Fruit fly (Drosophila melanogaster) whole organism, embryonic: ENCODE measurements around the gene SP555.

Experiments used
- Antp ChIP-seq: fragments of 200-800 bp; sonication (Bioruptor generic); optimal IDR thresholded peaks from 3 replicates; lab custom pipeline; 2016; ENCODE audit warnings: missing biosample characterization, missing genetic modification characterization
- B-H2 ChIP-seq: fragments of 200-800 bp; sonication (Bioruptor generic); optimal IDR thresholded peaks from 2 replicates; lab custom pipeline; 2018; ENCODE audit warnings: missing biosample characterization, mild to moderate bottlenecking, missing genetic modification characterization
- Blimp-1 ChIP-seq: fragments of 200-800 bp; sonication (Bioruptor generic); optimal IDR thresholded peaks from 3 replicates; lab custom pipeline; 2018; ENCODE audit warnings: missing biosample characterization, missing genetic modification characterization, mild to moderate bottlenecking, moderate library complexity, missing genetic modification reagents
- C15 ChIP-seq: fragments of 200-800 bp; sonication (Bioruptor generic); IDR thresholded peaks from 3 replicates; pipeline ENCODE4 v1.3.6; 2022; ENCODE audit warnings: missing biosample characterization, missing genetic modification characterization
- CG10654 ChIP-seq: fragments of 200-800 bp; sonication (Bioruptor generic); optimal IDR thresholded peaks from 2 replicates; lab custom pipeline; 2016; ENCODE audit warnings: missing biosample characterization, missing genetic modification characterization
- CG11247 ChIP-seq: fragments of 200-800 bp; sonication (Bioruptor generic); IDR thresholded peaks from 2 replicates; pipeline ENCODE4 v1.3.6; 2022; ENCODE audit warnings: missing biosample characterization, missing genetic modification characterization
- CG12744 ChIP-seq: fragments of 200-800 bp; sonication (Bioruptor generic); optimal IDR thresholded peaks from 2 replicates; lab custom pipeline; 2016; ENCODE audit warnings: missing biosample characterization, missing genetic modification characterization
- CG15269 ChIP-seq: fragments of 200-800 bp; sonication (Bioruptor generic); optimal IDR thresholded peaks from 2 replicates; lab custom pipeline; 2018; ENCODE audit warnings: missing biosample characterization, mild to moderate bottlenecking, missing genetic modification characterization, moderate library complexity
- CG2120 ChIP-seq: fragments of 200-800 bp; sonication (Bioruptor generic); optimal IDR thresholded peaks from 3 replicates; lab custom pipeline; 2016; ENCODE audit warnings: missing biosample characterization, missing genetic modification characterization
- CG2712 ChIP-seq: fragments of 200-800 bp; optimal IDR thresholded peaks from 3 replicates; lab custom pipeline; 2019; ENCODE audit warnings: missing biosample characterization, mild to moderate bottlenecking, missing genetic modification characterization, moderate library complexity
- CG30020 ChIP-seq: fragments of 200-800 bp; optimal IDR thresholded peaks from 2 replicates; lab custom pipeline; 2019; ENCODE audit warnings: missing biosample characterization, mild to moderate bottlenecking, missing genetic modification characterization, moderate library complexity
- CG30403 ChIP-seq: fragments of 200-800 bp; sonication (Bioruptor generic); optimal IDR thresholded peaks from 3 replicates; lab custom pipeline; 2016; ENCODE audit warnings: missing biosample characterization, missing genetic modification characterization
- CG32532 ChIP-seq: fragments of 200-800 bp; sonication (Bioruptor generic); IDR thresholded peaks from 2 replicates; pipeline ENCODE4 v1.3.6; 2022; ENCODE audit warnings: missing biosample characterization, missing genetic modification characterization
- CG32772 ChIP-seq: fragments of 200-800 bp; sonication (Bioruptor generic); IDR thresholded peaks from 2 replicates; pipeline ENCODE4 v1.3.6; 2022; ENCODE audit warnings: missing biosample characterization, missing genetic modification characterization
- CG6854 ChIP-seq: fragments of 200-800 bp; sonication (Bioruptor generic); optimal IDR thresholded peaks from 3 replicates; lab custom pipeline; 2017; ENCODE audit warnings: missing biosample characterization, mild to moderate bottlenecking, missing genetic modification characterization
- Elba2 ChIP-seq: fragments of 200-800 bp; sonication (Bioruptor generic); optimal IDR thresholded peaks from 3 replicates; lab custom pipeline; 2016; ENCODE audit warnings: missing biosample characterization, missing genetic modification characterization
- Ets65A ChIP-seq: fragments of 200-800 bp; sonication (Bioruptor generic); peaks from one replicate; lab custom pipeline; 2016; ENCODE audit warnings: missing biosample characterization, missing genetic modification characterization
- HLH54F ChIP-seq: fragments of 200-800 bp; sonication (Bioruptor generic); optimal IDR thresholded peaks from 3 replicates; lab custom pipeline; 2016; ENCODE audit warnings: missing biosample characterization, missing genetic modification characterization
- Hand ChIP-seq: fragments of 200-800 bp; sonication (Bioruptor generic); optimal IDR thresholded peaks from 2 replicates; lab custom pipeline; 2017; ENCODE audit warnings: mild to moderate bottlenecking, missing biosample characterization, missing genetic modification reagents, missing genetic modification characterization
- Hmr ChIP-seq: fragments of 200-800 bp; sonication (Bioruptor generic); optimal IDR thresholded peaks from 3 replicates; lab custom pipeline; 2017; ENCODE audit warnings: mild to moderate bottlenecking, missing biosample characterization, missing genetic modification reagents, missing genetic modification characterization
- Hr51 ChIP-seq, 2 experiments: fragments of 200-800 bp; sonication (Bioruptor generic); optimal IDR thresholded peaks; 2 replicates in 1 of 2; 3 replicates in 1 of 2; lab custom pipeline; 2016 to 2018; ENCODE audit warnings: missing biosample characterization in 2 of 2, missing genetic modification characterization in 2 of 2, mild to moderate bottlenecking in 1 of 2, moderate library complexity in 1 of 2
- Med ChIP-seq: fragments of 200-800 bp; sonication (Bioruptor generic); peaks from one replicate; lab custom pipeline; 2016; ENCODE audit warnings: missing biosample characterization, missing genetic modification characterization, mild to moderate bottlenecking, inconsistent platforms, moderate library complexity
- Myb ChIP-seq: fragments of 200-800 bp; sonication (Bioruptor generic); optimal IDR thresholded peaks from 2 replicates; lab custom pipeline; 2016; ENCODE audit warnings: missing biosample characterization, missing genetic modification characterization
- Nf-YB ChIP-seq: fragments of 200-800 bp; sonication (Bioruptor generic); optimal IDR thresholded peaks from 3 replicates; lab custom pipeline; 2019; ENCODE audit warnings: missing biosample characterization, mild to moderate bottlenecking, missing genetic modification characterization, moderate library complexity
- Rx ChIP-seq: fragments of 200-800 bp; sonication (Bioruptor generic); IDR thresholded peaks from 2 replicates; pipeline ENCODE4 v1.3.6; 2022; ENCODE audit warnings: missing biosample characterization, missing genetic modification characterization
- Sox102F ChIP-seq: fragments of 200-800 bp; sonication (Bioruptor generic); optimal IDR thresholded peaks from 2 replicates; lab custom pipeline; 2018; ENCODE audit warnings: missing biosample characterization, mild to moderate bottlenecking, missing genetic modification characterization, moderate library complexity
- TFAM ChIP-seq: fragments of 200-800 bp; sonication (Bioruptor generic); optimal IDR thresholded peaks from 2 replicates; lab custom pipeline; 2017; ENCODE audit warnings: missing biosample characterization, missing genetic modification characterization, inconsistent platforms
- YL-1 ChIP-seq: fragments of 200-800 bp; sonication (Bioruptor generic); optimal IDR thresholded peaks from 3 replicates; lab custom pipeline; 2017; ENCODE audit warnings: missing biosample characterization, mild to moderate bottlenecking, missing genetic modification characterization
- bowl ChIP-seq: fragments of 200-800 bp; sonication (Bioruptor generic); IDR thresholded peaks from 2 replicates; pipeline ENCODE4 v1.3.6; 2022; ENCODE audit warnings: missing biosample characterization, missing genetic modification characterization
- bsh ChIP-seq, 2 experiments: fragments of 200-800 bp; sonication (Bioruptor generic); optimal IDR thresholded peaks; 2 replicates each; lab custom pipeline; 2017 to 2018; ENCODE audit warnings: mild to moderate bottlenecking in 2 of 2, missing biosample characterization in 2 of 2, missing genetic modification characterization in 2 of 2, moderate library complexity in 1 of 2
- chif ChIP-seq, 2 experiments: fragments of 200-800 bp; sonication (Bioruptor generic); optimal IDR thresholded peaks; 3 replicates each; lab custom pipeline; 2016; ENCODE audit warnings: missing biosample characterization in 2 of 2, missing genetic modification characterization in 2 of 2
- dmrt99B ChIP-seq: fragments of 200-800 bp; sonication (Bioruptor generic); optimal IDR thresholded peaks from 2 replicates; lab custom pipeline; 2018; ENCODE audit warnings: missing biosample characterization, mild to moderate bottlenecking, missing genetic modification characterization, moderate library complexity
- dpn ChIP-seq, 2 experiments: fragments of 200-800 bp; sonication (Bioruptor generic); optimal IDR thresholded peaks; 3 replicates each; lab custom pipeline; 2016; ENCODE audit warnings: missing biosample characterization in 2 of 2, missing genetic modification characterization in 2 of 2
- gem ChIP-seq: fragments of 200-800 bp; sonication (Bioruptor generic); optimal IDR thresholded peaks from 2 replicates; lab custom pipeline; 2019; ENCODE audit warnings: missing biosample characterization, mild to moderate bottlenecking, missing genetic modification characterization, moderate library complexity
- ind ChIP-seq: fragments of 200-800 bp; sonication (Bioruptor generic); optimal IDR thresholded peaks from 3 replicates; lab custom pipeline; 2016; ENCODE audit warnings: missing biosample characterization, missing genetic modification characterization
- jumu ChIP-seq: fragments of 200-800 bp; sonication (Bioruptor generic); optimal IDR thresholded peaks from 3 replicates; lab custom pipeline; 2016; ENCODE audit warnings: missing biosample characterization, missing genetic modification characterization
- lab ChIP-seq: fragments of 200-800 bp; sonication (Bioruptor generic); optimal IDR thresholded peaks from 3 replicates; lab custom pipeline; 2017; ENCODE audit warnings: missing biosample characterization, missing genetic modification characterization, mild to moderate bottlenecking, moderate library complexity, missing genetic modification reagents
- odd ChIP-seq: fragments of 200-800 bp; sonication (Bioruptor generic); optimal IDR thresholded peaks from 2 replicates; lab custom pipeline; 2017; ENCODE audit warnings: missing biosample characterization, mild to moderate bottlenecking, missing genetic modification characterization
- otp ChIP-seq: fragments of 200-800 bp; sonication (Bioruptor generic); IDR thresholded peaks from 3 replicates; pipeline ENCODE4, ENCODE4 v1.3.6; 2022; ENCODE audit warnings: missing biosample characterization, missing genetic modification characterization
- sens ChIP-seq: fragments of 200-800 bp; sonication (Bioruptor generic); peaks from one replicate; lab custom pipeline; 2016; ENCODE audit warnings: missing biosample characterization, missing genetic modification characterization
- sens-2 ChIP-seq: fragments of 200-800 bp; sonication (Bioruptor generic); IDR thresholded peaks from 2 replicates; pipeline ENCODE4 v1.3.6; 2022; ENCODE audit warnings: missing biosample characterization, missing genetic modification characterization
- sima ChIP-seq: fragments of 200-800 bp; sonication (Bioruptor generic); optimal IDR thresholded peaks from 2 replicates; lab custom pipeline; 2016; ENCODE audit warnings: missing biosample characterization, missing genetic modification characterization
- sisA ChIP-seq: fragments of 200-800 bp; sonication (Bioruptor generic); IDR thresholded peaks from 2 replicates; pipeline ENCODE4 v1.3.6; 2022; ENCODE audit warnings: missing biosample characterization, missing genetic modification characterization
- slbo ChIP-seq: fragments of 200-800 bp; sonication (Bioruptor generic); IDR thresholded peaks from 2 replicates; pipeline ENCODE4 v1.3.6; 2022; ENCODE audit warnings: missing biosample characterization, missing genetic modification characterization
- sob ChIP-seq: fragments of 200-800 bp; sonication (Bioruptor generic); IDR thresholded peaks from 2 replicates; pipeline ENCODE4 v1.3.6; 2022; ENCODE audit warnings: missing biosample characterization, missing genetic modification characterization
- unpg ChIP-seq: fragments of 200-800 bp; sonication (Bioruptor generic); optimal IDR thresholded peaks from 3 replicates; lab custom pipeline; 2018; ENCODE audit warnings: missing biosample characterization, mild to moderate bottlenecking, missing genetic modification characterization, moderate library complexity
- vvl ChIP-seq: fragments of 200-800 bp; sonication (Bioruptor generic); IDR thresholded peaks from 2 replicates; pipeline ENCODE4 v1.3.6; 2022; ENCODE audit warnings: missing biosample characterization, missing genetic modification characterization
- wdn ChIP-seq: fragments of 200-800 bp; sonication (Bioruptor generic); IDR thresholded peaks from 2 replicates; pipeline ENCODE4 v1.3.6; 2022; ENCODE audit warnings: missing biosample characterization, missing genetic modification characterization
- zfh1 ChIP-seq: fragments of 200-800 bp; sonication (Bioruptor generic); IDR thresholded peaks from 3 replicates; pipeline ENCODE4 v1.3.6; 2022; ENCODE audit warnings: missing biosample characterization, missing genetic modification characterization
- zfh2 ChIP-seq: fragments of 200-800 bp; sonication (Bioruptor generic); optimal IDR thresholded peaks from 2 replicates; lab custom pipeline; 2016; ENCODE audit warnings: missing biosample characterization, missing genetic modification characterization

Gene SP555

DNA sequence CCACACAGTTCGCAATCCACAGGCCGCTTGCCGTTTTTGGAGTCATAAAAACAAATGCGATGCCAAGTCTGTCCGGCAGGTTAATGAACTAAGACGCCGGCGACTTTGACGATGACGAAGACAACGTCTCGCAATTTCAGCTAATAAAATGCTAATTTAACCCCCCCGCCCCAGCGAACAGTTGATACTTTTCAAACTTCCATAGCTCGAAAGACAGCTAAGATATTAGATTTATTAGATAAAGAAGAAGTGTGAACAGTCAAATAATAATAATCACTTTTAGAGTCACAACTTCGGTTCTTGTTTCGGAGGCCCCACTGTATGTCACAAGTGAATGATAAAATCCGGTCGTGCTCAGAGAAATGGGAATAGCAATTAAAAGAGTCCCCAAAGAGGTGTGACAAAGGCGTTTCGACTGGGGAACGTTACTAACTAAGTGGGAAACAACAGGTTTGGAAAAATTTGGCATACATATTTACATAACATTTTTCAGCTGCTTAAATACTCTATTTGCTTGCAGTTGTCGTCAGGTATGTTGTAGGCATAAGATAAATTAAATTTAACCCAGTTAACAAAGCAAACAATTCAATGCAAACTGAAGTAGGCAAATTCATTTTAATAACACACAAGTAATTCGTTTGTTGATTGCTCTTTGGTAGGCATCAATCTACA lies 47.2 kb downstream of the SP555 start (continued):
- TF ChIP-seq Rx (GFP tag; lab: Robert Waterston, UW) (no peak), ind (no peak), gem (peak; percentile 26), TFAM (GFP tag; lab: Kevin White, UChicago) (no peak), B-H2 (no peak), CG6854 (GFP tag; lab: Kevin White, UChicago) (no peak), CG30403 (GFP tag; lab: Kevin White, UChicago) (no peak), sens-2 (GFP tag; lab: Robert Waterston, UW) (no peak), CG15269 (tag; lab: Kevin White, UChicago) (no peak), Hand (GFP tag; lab: Kevin White, UChicago) (peak; percentile 10), YL-1 (GFP tag; lab: Kevin White, UChicago) (no peak), jumu (GFP tag; lab: Kevin White, UChicago) (no peak), Blimp-1 (no peak), Med (GFP tag; lab: Kevin White, UChicago) (peak; percentile 55), Elba2 (no peak), bowl (GFP tag; lab: Robert Waterston, UW) (no peak), Antp (no peak), Nf-YB (GFP tag; lab: Kevin White, UChicago) (no peak), otp (0 out of 3 replicates have a peak, but pooled peaks have one; percentile 23)

DNA sequence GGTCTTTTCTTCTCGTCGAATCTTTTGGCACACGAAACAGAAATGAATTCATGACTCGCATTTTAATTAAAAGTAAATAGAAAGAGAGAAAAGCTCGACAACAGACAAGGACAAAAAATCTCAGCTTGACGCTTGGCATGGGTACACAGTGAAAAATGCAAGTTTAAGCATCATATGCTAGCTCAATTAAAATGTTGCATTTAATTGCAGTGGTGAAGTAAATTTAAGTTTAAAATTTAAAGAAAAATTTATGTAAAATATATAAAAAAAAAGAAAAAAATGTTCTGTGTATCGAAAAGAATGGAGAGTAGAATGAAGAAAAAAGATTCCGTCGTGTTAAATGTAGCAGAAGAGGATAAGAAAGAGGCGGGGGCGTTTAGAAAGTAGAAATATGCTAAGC lies 48.1 kb downstream of the SP555 start:
- TF ChIP-seq sens (peak; percentile 55), CG32772 (GFP tag; lab: Robert Waterston, UW) (no peak), unpg (no peak), CG10654 (GFP tag; lab: Kevin White, UChicago) (no peak), gem (peak; percentile 58), TFAM (GFP tag; lab: Kevin White, UChicago) (no peak), Ets65A (GFP tag; lab: Kevin White, UChicago) (no peak), Hr51 (GFP tag; optimal IDR thresholded peaks at IDR 0.05; lab: Kevin White, UChicago) (peak in 1 of 2 experiments; percentile 12), Med (GFP tag; lab: Kevin White, UChicago) (peak; percentile 23), CG2120 (GFP tag; lab: Kevin White, UChicago) (peak; percentile 31), lab (GFP tag; lab: Kevin White, UChicago) (peak; percentile 37), vvl (GFP tag; lab: Robert Waterston, UW) (peak; percentile 22; the same call in 1 of the 2 replicates), CG32532 (GFP tag; lab: Robert Waterston, UW) (no peak), sisA (GFP tag; lab: Robert Waterston, UW) (peak; percentile 23; the same call in 1 of the 2 replicates), CG2712 (tag; lab: Kevin White, UChicago) (peak; percentile 8), zfh1 (GFP tag; lab: Robert Waterston, UW) (no peak), dpn (GFP tag; optimal IDR thresholded peaks at IDR 0.05; lab: Kevin White, UChicago) (peak in 1 of 2 experiments; percentile 5), dmrt99B (tag; lab: Kevin White, UChicago) (peak; percentile 12), CG30020 (tag; lab: Kevin White, UChicago) (no peak), otp (0 out of 3 replicates have a peak, but pooled peaks have one; percentile 18), Hmr (GFP tag; lab: Kevin White, UChicago) (peak; percentile 37), sob (GFP tag; lab: Robert Waterston, UW) (no peak), wdn (GFP tag; lab: Robert Waterston, UW) (no peak), CG12744 (GFP tag; lab: Kevin White, UChicago) (no peak), HLH54F (no peak), chif (GFP tag; optimal IDR thresholded peaks at IDR 0.05; lab: Kevin White, UChicago) (no peak), CG11247 (0 out of 2 replicates have a peak, but pooled peaks have one; percentile 18), odd (GFP tag; lab: Kevin White, UChicago) (no peak), Myb (GFP tag; lab: Kevin White, UChicago) (no peak), C15 (GFP tag; lab: Robert Waterston, UW) (no peak), sima (no peak), zfh2 (GFP tag; lab: Kevin White, UChicago) (no peak), bsh (GFP tag; optimal IDR thresholded peaks at IDR 0.05; lab: Kevin White, UChicago) (peak in 1 of 2 experiments; percentile 4), Sox102F (GFP tag; lab: Kevin White, UChicago) (peak; percentile 9), slbo (GFP tag; lab: Robert Waterston, UW) (peak; percentile 46; the same call in 1 of the 2 replicates)
